Fruit fly (Drosophila melanogaster) whole organism, pupa: ENCODE measurements around the gene iav.

Source experiments
- CG10348 ChIP-seq: fragments of 200-800 bp; sonication (Bioruptor generic); IDR thresholded peaks from 2 replicates; pipeline ENCODE4 v1.3.6; 2022; ENCODE audit warnings: missing biosample characterization, missing genetic modification characterization
- CG12605 ChIP-seq: fragments of 200-800 bp; sonication (Bioruptor generic); IDR thresholded peaks from 2 replicates; pipeline ENCODE4 v1.3.6; 2022; ENCODE audit warnings: missing biosample characterization, missing genetic modification characterization
- CG13204 ChIP-seq: fragments of 200-800 bp; sonication (Bioruptor generic); optimal IDR thresholded peaks from 2 replicates; lab custom pipeline; 2018; ENCODE audit warnings: missing biosample characterization, mild to moderate bottlenecking, missing genetic modification characterization, moderate library complexity
- CG14655 ChIP-seq: fragments of 200-800 bp; sonication (Bioruptor generic); optimal IDR thresholded peaks from 3 replicates; lab custom pipeline; 2017; ENCODE audit warnings: mild to moderate bottlenecking, missing biosample characterization, missing genetic modification reagents, missing genetic modification characterization
- CG15710 ChIP-seq: fragments of 200-800 bp; sonication (Bioruptor generic); optimal IDR thresholded peaks from 2 replicates; lab custom pipeline; 2018; ENCODE audit warnings: missing biosample characterization, mild to moderate bottlenecking, missing genetic modification characterization, moderate library complexity
- CG17806 ChIP-seq: fragments of 200-800 bp; sonication (Bioruptor generic); optimal IDR thresholded peaks from 2 replicates; lab custom pipeline; 2018; ENCODE audit warnings: missing biosample characterization, mild to moderate bottlenecking, missing genetic modification characterization, moderate library complexity
- CG32121 ChIP-seq: fragments of 200-800 bp; sonication (Bioruptor generic); IDR thresholded peaks from 2 replicates; pipeline ENCODE4 v1.3.6; 2022; ENCODE audit warnings: missing biosample characterization, missing genetic modification characterization
- CG34367 ChIP-seq: fragments of 200-800 bp; sonication (Bioruptor generic); optimal IDR thresholded peaks from 2 replicates; lab custom pipeline; 2018; ENCODE audit warnings: missing biosample characterization, mild to moderate bottlenecking, missing genetic modification characterization
- CG4496 ChIP-seq: fragments of 200-800 bp; sonication (Bioruptor generic); IDR thresholded peaks from 3 replicates; pipeline ENCODE4 v1.3.6; 2022; ENCODE audit warnings: missing biosample characterization, missing genetic modification characterization
- CG8159 ChIP-seq: fragments of 200-800 bp; sonication (Bioruptor generic); optimal IDR thresholded peaks from 3 replicates; lab custom pipeline; 2018; ENCODE audit warnings: missing biosample characterization, mild to moderate bottlenecking, missing genetic modification characterization, moderate library complexity
- CG8301 ChIP-seq: fragments of 200-800 bp; sonication (Bioruptor generic); optimal IDR thresholded peaks from 2 replicates; lab custom pipeline; 2018; ENCODE audit warnings: missing biosample characterization, mild to moderate bottlenecking, missing genetic modification characterization
- CG9948 ChIP-seq: fragments of 200-800 bp; sonication (Bioruptor generic); optimal IDR thresholded peaks from 2 replicates; lab custom pipeline; 2018; ENCODE audit warnings: missing biosample characterization, mild to moderate bottlenecking, missing genetic modification characterization, moderate library complexity
- D1 ChIP-seq: fragments of 200-800 bp; sonication (Bioruptor generic); optimal IDR thresholded peaks from 2 replicates; lab custom pipeline; 2018; ENCODE audit warnings: missing biosample characterization, mild to moderate bottlenecking, missing genetic modification characterization, moderate library complexity
- EcR ChIP-seq: fragments of 200-800 bp; sonication (Bioruptor generic); optimal IDR thresholded peaks from 3 replicates; lab custom pipeline; 2019; ENCODE audit warnings: missing biosample characterization, missing genetic modification characterization, mild to moderate bottlenecking, moderate library complexity, missing genetic modification reagents
- Ets98B ChIP-seq: fragments of 200-800 bp; sonication (Bioruptor generic); IDR thresholded peaks from 2 replicates; pipeline ENCODE4 v1.3.6; 2022; ENCODE audit warnings: missing biosample characterization, missing genetic modification characterization
- Pif1A ChIP-seq: fragments of 200-800 bp; sonication (Bioruptor generic); optimal IDR thresholded peaks from 3 replicates; lab custom pipeline; 2016; ENCODE audit warnings: missing biosample characterization, missing genetic modification characterization
- Pif1B ChIP-seq: fragments of 200-800 bp; sonication (Bioruptor generic); optimal IDR thresholded peaks from 3 replicates; lab custom pipeline; 2016; ENCODE audit warnings: missing biosample characterization, missing genetic modification characterization
- Snoo ChIP-seq: fragments of 200-800 bp; sonication (Bioruptor generic); optimal IDR thresholded peaks from 3 replicates; lab custom pipeline; 2017; ENCODE audit warnings: missing biosample characterization, mild to moderate bottlenecking, missing genetic modification characterization, inconsistent platforms
- fd96Ca ChIP-seq: fragments of 200-800 bp; sonication (Bioruptor generic); IDR thresholded peaks from 3 replicates; pipeline ENCODE4 v1.3.6; 2022; ENCODE audit warnings: missing biosample characterization, missing genetic modification characterization
- gl ChIP-seq: fragments of 200-800 bp; sonication (Bioruptor generic); optimal IDR thresholded peaks from 2 replicates; lab custom pipeline; 2018; ENCODE audit warnings: missing biosample characterization, mild to moderate bottlenecking, missing genetic modification characterization
- rn ChIP-seq: fragments of 200-800 bp; sonication (Bioruptor generic); IDR thresholded peaks from 2 replicates; pipeline ENCODE4 v1.3.6; 2022; ENCODE audit warnings: missing biosample characterization, missing genetic modification characterization

The iav gene

DNA sequence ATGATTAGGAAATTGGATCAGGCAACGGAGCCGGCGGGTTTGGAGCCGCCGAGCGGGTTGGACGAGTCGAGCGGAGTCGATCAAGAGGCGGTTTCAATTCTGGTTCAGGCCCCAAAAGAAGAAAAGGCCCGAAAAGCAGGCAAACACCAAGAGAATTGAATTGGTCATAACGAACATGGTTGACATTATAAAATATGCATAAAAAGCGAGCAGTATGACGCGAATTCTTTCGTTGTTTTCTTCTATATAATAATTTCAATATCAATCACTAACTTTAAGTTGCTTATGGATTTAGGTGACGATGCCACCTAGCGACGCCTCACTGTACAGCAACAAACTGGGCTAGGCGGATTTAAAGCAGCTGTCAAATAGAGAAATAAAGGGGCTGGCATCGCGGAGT is 20.9 kb upstream of the iav start:
- TF ChIP-seq CG15710 (tag; lab: Kevin White, UChicago), result no peak
- no peak for TF ChIP-seq gl
- TF ChIP-seq Ets98B, result peak; percentile 41
- TF ChIP-seq fd96Ca (GFP tag; lab: Robert Waterston, UW), result peak; percentile 31; the same call in 2 of the 3 replicates
- peak; percentile 11; the same call in 1 of the 2 replicates for TF ChIP-seq CG32121 (GFP tag; lab: Robert Waterston, UW)
- TF ChIP-seq CG8301 (tag; lab: Kevin White, UChicago), result no peak
- peak; percentile 23; the same call in 1 of the 2 replicates for TF ChIP-seq CG12605
- TF ChIP-seq EcR (GFP tag; lab: Kevin White, UChicago), result no peak
- no peak for TF ChIP-seq CG8159 (tag; lab: Kevin White, UChicago)
- TF ChIP-seq CG4496 (GFP tag; lab: Robert Waterston, UW), result peak; percentile 68
- no peak for TF ChIP-seq CG13204
- no peak for TF ChIP-seq CG9948 (tag; lab: Kevin White, UChicago)
- TF ChIP-seq Snoo (tag; lab: Kevin White, UChicago), result no peak
- peak; percentile 55; the same call in 1 of the 2 replicates for TF ChIP-seq rn (GFP tag; lab: Robert Waterston, UW)
- no peak for TF ChIP-seq Pif1A (GFP tag; lab: Kevin White, UChicago)
- no peak for TF ChIP-seq Pif1B (GFP tag; lab: Kevin White, UChicago)

DNA sequence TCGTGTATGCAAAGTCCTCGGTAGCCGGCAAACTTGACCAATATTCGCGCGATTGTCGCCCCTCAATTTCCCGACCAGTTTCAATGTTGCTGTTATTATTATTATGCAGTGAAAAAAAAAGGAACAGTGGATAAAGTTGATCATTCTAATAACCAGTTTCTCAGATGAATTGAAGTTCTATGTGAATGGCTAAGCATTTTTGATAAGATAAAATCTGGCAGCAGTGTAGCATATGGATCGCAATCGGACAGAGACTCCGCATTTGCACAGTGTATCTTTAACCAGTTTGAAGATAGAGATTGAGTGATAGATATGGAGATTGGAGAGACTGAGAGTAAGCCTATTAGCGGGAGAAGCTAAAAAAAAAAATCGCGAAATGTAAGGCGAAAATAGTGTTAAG is 20.4 kb upstream of the iav start:
- peak; percentile 94 for TF ChIP-seq CG32121 (GFP tag; lab: Robert Waterston, UW)
- TF ChIP-seq Pif1A (GFP tag; lab: Kevin White, UChicago), result peak; percentile 85
- TF ChIP-seq CG8301 (tag; lab: Kevin White, UChicago), result peak; percentile 84
- peak; percentile 62 for TF ChIP-seq CG17806
- no peak for TF ChIP-seq EcR (GFP tag; lab: Kevin White, UChicago)
- peak; percentile 93 for TF ChIP-seq fd96Ca (GFP tag; lab: Robert Waterston, UW)
- peak; percentile 55 for TF ChIP-seq CG9948 (tag; lab: Kevin White, UChicago)
- TF ChIP-seq CG14655 (GFP tag; lab: Kevin White, UChicago), result peak; percentile 86
- peak; percentile 44 for TF ChIP-seq CG15710 (tag; lab: Kevin White, UChicago)
- TF ChIP-seq CG34367 (tag; lab: Kevin White, UChicago), result peak; percentile 51
- TF ChIP-seq D1 (tag; lab: Kevin White, UChicago), result no peak
- TF ChIP-seq CG4496 (GFP tag; lab: Robert Waterston, UW), result peak; percentile 96
- no peak for TF ChIP-seq CG13204
- TF ChIP-seq Pif1B (GFP tag; lab: Kevin White, UChicago), result peak; percentile 81
- TF ChIP-seq CG12605, result peak; percentile 89
- TF ChIP-seq Snoo (tag; lab: Kevin White, UChicago), result peak; percentile 43
- TF ChIP-seq Ets98B, result peak; percentile 93
- peak; percentile 52 for TF ChIP-seq CG8159 (tag; lab: Kevin White, UChicago)
- no peak for TF ChIP-seq gl
- peak; percentile 82 for TF ChIP-seq CG10348 (GFP tag; lab: Robert Waterston, UW)
- peak; percentile 79 for TF ChIP-seq rn (GFP tag; lab: Robert Waterston, UW)

DNA sequence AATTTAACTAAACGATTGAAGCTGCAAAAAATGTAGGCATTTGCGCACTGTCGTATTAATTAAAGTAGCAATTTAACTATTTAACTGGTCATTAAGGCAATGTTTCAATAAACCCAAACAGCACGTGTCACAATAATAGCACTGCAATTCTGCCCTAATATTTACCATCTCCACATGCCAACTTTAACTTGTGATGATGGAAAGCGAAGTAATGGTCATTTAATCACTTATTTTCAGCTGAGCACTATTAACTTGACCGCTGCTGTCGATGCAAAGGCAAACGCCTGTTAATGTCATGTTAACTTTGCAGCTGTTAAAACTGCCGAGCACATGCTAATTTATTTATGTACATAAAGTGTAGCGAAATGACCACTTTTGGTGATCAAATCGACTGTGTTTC is 19.6 kb upstream of the iav start:
- TF ChIP-seq CG14655 (GFP tag; lab: Kevin White, UChicago), result peak; percentile 70
- peak; percentile 87 for TF ChIP-seq fd96Ca (GFP tag; lab: Robert Waterston, UW)
- peak; percentile 60 for TF ChIP-seq CG17806
- peak; percentile 94 for TF ChIP-seq CG4496 (GFP tag; lab: Robert Waterston, UW)
- TF ChIP-seq D1 (tag; lab: Kevin White, UChicago), result no peak
- peak; percentile 91 for TF ChIP-seq Ets98B
- peak; percentile 34 for TF ChIP-seq gl
- peak; percentile 64 for TF ChIP-seq Pif1B (GFP tag; lab: Kevin White, UChicago)
- peak; percentile 58 for TF ChIP-seq CG15710 (tag; lab: Kevin White, UChicago)
- peak; percentile 52 for TF ChIP-seq Snoo (tag; lab: Kevin White, UChicago)
- no peak for TF ChIP-seq CG13204
- TF ChIP-seq CG12605, result peak; percentile 81
- TF ChIP-seq CG10348 (GFP tag; lab: Robert Waterston, UW), result peak; percentile 57
- peak; percentile 70 for TF ChIP-seq Pif1A (GFP tag; lab: Kevin White, UChicago)
- TF ChIP-seq CG9948 (tag; lab: Kevin White, UChicago), result peak; percentile 53
- peak; percentile 74 for TF ChIP-seq rn (GFP tag; lab: Robert Waterston, UW)
- no peak for TF ChIP-seq EcR (GFP tag; lab: Kevin White, UChicago)
- peak; percentile 72 for TF ChIP-seq CG34367 (tag; lab: Kevin White, UChicago)
- TF ChIP-seq CG32121 (GFP tag; lab: Robert Waterston, UW), result peak; percentile 86
- peak; percentile 58 for TF ChIP-seq CG8159 (tag; lab: Kevin White, UChicago)
- TF ChIP-seq CG8301 (tag; lab: Kevin White, UChicago), result peak; percentile 72

DNA sequence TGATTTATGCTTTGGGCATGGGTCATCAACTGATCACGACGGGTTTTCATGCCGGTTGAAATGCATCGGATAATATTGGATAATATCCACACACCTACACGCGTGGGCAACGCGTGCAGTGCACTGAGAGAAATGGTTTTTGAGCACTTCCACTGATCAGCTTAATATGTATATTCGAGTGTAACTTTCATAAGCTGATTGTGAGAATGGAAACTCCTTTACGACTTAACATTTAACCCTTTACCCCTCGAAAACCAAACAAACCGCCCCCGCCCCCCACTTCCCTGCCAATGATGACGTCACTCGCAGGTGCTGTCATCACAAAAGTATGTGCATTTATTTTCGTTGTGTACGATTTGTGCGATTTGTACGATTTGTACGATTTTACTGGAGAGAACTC is 19.0 kb upstream of the iav start:
- TF ChIP-seq CG34367 (tag; lab: Kevin White, UChicago) (no peak), gl (no peak), fd96Ca (GFP tag; lab: Robert Waterston, UW) (0 out of 3 replicates have a peak, but pooled peaks have one; percentile 22), Pif1A (GFP tag; lab: Kevin White, UChicago) (peak; percentile 2), Snoo (tag; lab: Kevin White, UChicago) (peak; percentile 9)
- TF ChIP-seq, all 21 proteins: peak for 3

DNA sequence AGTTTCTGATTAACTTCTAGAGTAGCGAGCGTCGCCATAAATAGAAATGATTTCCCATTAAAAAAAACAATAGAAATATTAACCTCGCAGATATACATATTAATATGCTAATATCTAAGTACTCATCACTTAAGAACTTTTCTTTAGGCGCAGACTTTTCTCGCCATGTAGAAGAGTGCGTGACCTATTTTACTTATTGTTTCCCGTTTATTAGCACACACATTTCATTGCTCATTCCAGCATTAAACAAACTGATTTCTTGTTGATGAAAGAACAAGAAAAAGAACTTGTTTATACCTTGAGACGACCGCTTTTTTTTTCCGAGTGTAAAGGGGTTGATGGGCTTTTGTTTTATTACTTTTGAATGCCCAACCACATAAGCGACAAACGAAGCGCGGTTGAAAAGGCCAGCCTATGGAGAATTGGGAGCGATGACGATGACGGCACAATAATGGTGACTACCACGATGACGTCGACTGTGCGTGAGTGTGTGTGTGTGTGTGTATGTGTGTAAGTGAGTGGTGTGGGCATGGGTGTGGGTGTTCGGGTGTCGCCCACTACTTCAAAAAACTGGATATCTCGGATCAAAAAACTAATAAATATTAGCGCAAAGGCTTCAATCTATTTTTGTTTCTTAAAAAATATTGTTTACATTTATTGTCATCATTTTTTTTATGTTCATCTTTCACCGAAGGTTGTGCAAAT is 17.6 kb upstream of the iav start:
- TF ChIP-seq CG13204 (no peak), CG12605 (no peak), gl (no peak), EcR (GFP tag; lab: Kevin White, UChicago) (no peak), CG8301 (tag; lab: Kevin White, UChicago) (no peak), CG32121 (GFP tag; lab: Robert Waterston, UW) (no peak), rn (GFP tag; lab: Robert Waterston, UW) (no peak), Pif1B (GFP tag; lab: Kevin White, UChicago) (no peak), CG10348 (GFP tag; lab: Robert Waterston, UW) (no peak), CG14655 (GFP tag; lab: Kevin White, UChicago) (no peak), CG9948 (tag; lab: Kevin White, UChicago) (no peak), CG17806 (no peak), CG8159 (tag; lab: Kevin White, UChicago) (no peak)
- TF ChIP-seq, all 21 proteins: peak for 0
